Worm (Caenorhabditis elegans) whole organism, L4/young adult: ENCODE measurements around the gene C55A6.3.

Source experiments
- W03F9.2 ChIP-seq: fragments of 150-350 bp; optimal IDR thresholded peaks from 2 replicates; lab custom pipeline; 2014; ENCODE audit warnings: missing biosample characterization, missing genetic modification characterization
- dao-5 ChIP-seq: sonication (generic microtip); optimal IDR thresholded peaks from 2 replicates; lab custom pipeline; 2016; ENCODE audit warnings: missing genotype, missing genetic modification characterization, moderate library complexity, missing compliant biosample characterization
- him-1 ChIP-seq: sonication (generic microtip); optimal IDR thresholded peaks from 2 replicates; lab custom pipeline; 2016; ENCODE audit warnings: missing genotype, missing genetic modification reagents, missing genetic modification characterization, missing compliant biosample characterization

The C55A6.3 gene

ce11 chrV:11516141-11516591 lies 2.8 kb upstream of the C55A6.3 start, which contains the start of gene sdz-8:
Gene sdz-8, minus strand, starts transcription at chrV:11516191.
- TF ChIP-seq W03F9.2 (tag; lab: Kevin White, UChicago) (no peak), dao-5 (no peak), him-1 (tag; lab: Kevin White, UChicago) (no peak)

ce11 chrV:11515145-11515544 lies 1.8 kb upstream of the C55A6.3 start:
- no peak for TF ChIP-seq dao-5
- no peak for TF ChIP-seq him-1 (tag; lab: Kevin White, UChicago)
- no peak for TF ChIP-seq W03F9.2 (tag; lab: Kevin White, UChicago)

- TF ChIP-seq dao-5 (no peak), him-1 (tag; lab: Kevin White, UChicago) (no peak), W03F9.2 (tag; lab: Kevin White, UChicago) (no peak)
These were observed 1.3 kb upstream of the C55A6.3 start, which contains the start of gene C55A6.6 for ce11 chrV:11514677-11515076. Gene C55A6.6, minus strand, starts transcription at chrV:11514737.

DNA sequence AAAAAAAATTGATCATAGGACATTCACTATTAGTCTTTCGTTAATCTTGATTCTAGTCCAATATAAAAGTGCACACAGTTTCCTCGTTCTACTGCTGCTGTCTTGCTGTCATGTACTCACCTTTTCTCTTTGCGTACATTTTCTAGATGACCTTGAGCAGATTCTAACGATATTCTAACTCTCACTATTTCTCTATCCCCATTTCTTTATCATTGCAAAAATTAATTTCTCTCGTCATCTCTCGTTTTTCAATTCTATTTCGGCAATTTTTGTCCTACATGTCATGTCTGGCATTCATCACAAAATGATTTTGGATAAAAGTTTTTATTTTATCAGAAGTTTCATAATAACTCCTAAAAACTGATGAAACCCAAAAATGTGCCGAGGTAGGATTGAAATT lies 4.6 kb downstream of the C55A6.3 start, which contains the start of gene ttll-5:
TSS of gene ttll-5 (plus strand) at position 288 of the 400 bp plus-strand sequence.
- TF ChIP-seq W03F9.2 (tag; lab: Kevin White, UChicago) = no peak

DNA sequence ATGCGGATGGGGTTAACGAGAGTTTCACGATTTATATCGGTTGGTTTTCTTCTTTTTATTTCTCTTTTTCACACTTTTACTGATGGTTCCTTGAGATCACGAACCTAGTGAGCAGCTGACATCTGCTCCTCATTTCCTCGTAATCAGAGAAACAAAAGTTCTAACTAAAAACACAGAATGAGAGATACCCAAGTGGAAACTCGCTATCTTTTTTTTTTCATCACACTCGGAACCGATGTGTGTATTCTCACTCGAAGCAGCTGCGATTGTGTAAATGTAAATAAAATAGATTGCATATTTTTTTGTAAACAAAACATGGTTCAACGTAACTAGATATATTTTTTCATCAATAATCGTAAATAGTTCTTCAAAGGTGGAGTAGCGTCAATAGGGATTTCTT lies 7.0 kb downstream of the C55A6.3 start:
- TF ChIP-seq him-1 (tag; lab: Kevin White, UChicago) (no peak), dao-5 (no peak), W03F9.2 (tag; lab: Kevin White, UChicago) (no peak)

DNA sequence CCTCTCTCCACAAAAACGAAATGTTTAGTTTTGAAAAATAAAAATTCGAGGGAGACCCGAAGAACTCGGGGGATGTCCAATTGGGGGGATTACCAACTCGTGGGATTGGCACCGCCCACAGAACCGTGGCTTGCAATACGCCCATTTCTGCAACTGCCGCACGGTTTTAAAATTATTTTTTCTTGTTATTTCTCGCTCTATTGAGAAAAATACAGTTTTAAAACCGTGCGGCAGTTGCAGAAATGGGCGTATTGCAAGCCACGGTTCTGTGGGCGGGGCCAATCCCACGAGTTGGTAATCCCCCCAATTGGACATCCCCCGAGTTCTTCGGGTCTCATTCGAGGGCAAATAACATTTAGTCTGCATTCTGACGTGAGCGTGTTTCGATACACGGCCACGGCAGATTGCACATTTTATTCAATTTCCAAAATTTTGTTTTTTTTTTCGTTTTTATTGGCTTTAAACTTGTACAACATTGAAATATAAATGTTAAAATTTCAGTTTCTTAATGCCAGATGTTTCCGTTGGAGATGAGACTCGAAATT lies 8.4 kb downstream of the C55A6.3 start, which contains the start of the genes C55A6.1 and C55A6.10:
TSS of gene C55A6.1 (minus strand) at position 116 of the 545 bp plus-strand sequence.
TSS of gene C55A6.10 (plus strand) at position 495 of the 545 bp plus-strand sequence.
- TF ChIP-seq W03F9.2 (tag; lab: Kevin White, UChicago) = peak; percentile 56

ce11 chrV:11503081-11503751 lies 10.1 kb downstream of the C55A6.3 start, which contains the start of gene C55A6.12:
Gene C55A6.12, minus strand, starts transcription at chrV:11503131.
- TF ChIP-seq dao-5 (no peak), W03F9.2 (tag; lab: Kevin White, UChicago) (no peak), him-1 (tag; lab: Kevin White, UChicago) (no peak)

DNA sequence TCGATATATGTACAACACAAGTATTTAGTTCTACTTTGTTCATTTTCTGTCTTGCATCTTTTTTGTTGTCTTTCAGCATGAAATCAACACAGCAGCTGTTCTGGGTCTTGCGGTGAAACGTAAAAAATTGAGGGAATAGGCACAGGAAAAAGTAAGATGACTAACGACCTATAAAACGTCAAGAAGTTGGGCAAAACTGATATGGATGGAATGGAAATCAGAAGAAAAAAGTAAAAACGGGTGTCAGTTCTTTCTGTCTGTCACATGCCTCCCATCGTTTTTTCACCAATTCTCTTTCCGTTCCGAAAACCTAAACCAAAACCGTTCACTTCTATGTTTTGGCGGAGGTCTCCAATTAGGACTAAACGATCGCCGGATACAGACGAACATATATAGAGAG lies 12.4 kb downstream of the C55A6.3 start:
- TF ChIP-seq dao-5 = no peak
- TF ChIP-seq him-1 (tag; lab: Kevin White, UChicago) = no peak
- no peak for TF ChIP-seq W03F9.2 (tag; lab: Kevin White, UChicago)

DNA sequence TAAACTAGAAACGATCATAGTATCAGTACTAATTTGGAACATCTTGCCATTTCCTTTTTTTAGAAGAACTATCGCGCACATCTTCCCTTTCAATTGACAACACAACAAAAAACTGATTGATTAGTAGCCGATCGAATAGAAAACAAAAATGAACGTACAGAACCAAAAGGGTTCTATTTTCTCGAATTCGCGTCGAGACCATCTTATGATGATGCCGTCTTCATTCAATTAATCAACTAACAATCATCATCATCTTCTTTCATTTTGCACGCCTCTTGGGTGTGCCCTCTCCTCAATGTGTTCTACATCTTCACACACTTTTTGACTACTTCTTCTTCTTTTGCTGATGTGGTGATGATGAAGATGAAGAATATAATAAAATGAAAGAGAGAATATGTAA lies 13.5 kb downstream of the C55A6.3 start:
- TF ChIP-seq dao-5 = no peak
- no peak for TF ChIP-seq W03F9.2 (tag; lab: Kevin White, UChicago)
- TF ChIP-seq him-1 (tag; lab: Kevin White, UChicago) = no peak

- TF ChIP-seq W03F9.2 (tag; lab: Kevin White, UChicago) (no peak), him-1 (tag; lab: Kevin White, UChicago) (no peak), dao-5 (no peak)
These were observed 15.9 kb downstream of the C55A6.3 start for ce11 chrV:11497475-11497874.

ce11 chrV:11496283-11496682 lies 17.0 kb downstream of the C55A6.3 start, which contains the start of gene htrl-1:
Gene htrl-1, minus strand, starts transcription at chrV:11496383.
- TF ChIP-seq him-1 (tag; lab: Kevin White, UChicago) = no peak
- TF ChIP-seq W03F9.2 (tag; lab: Kevin White, UChicago) = no peak
- no peak for TF ChIP-seq dao-5

DNA sequence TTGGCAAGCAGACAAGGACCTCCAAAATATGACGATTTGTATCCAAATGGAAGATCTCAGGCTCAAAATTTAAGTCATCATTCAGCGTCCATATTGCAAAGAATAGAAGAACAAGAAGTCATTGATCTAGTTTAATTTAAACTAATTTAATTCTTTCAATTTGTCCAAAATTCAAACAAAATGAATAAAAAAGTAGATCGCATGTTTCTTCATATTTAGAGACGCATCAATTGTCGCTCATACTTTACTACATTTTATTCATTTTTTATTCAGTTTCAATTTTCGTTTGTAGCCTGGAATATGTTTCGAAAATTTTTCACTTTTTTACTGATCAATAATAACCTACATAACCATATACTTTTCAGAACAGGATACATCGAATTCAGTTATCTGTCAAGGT lies 20.9 kb downstream of the C55A6.3 start, which contains the start of gene T11F9.21:
TSS of gene T11F9.21 (plus strand) at position 301 of the 400 bp plus-strand sequence.
- no peak for TF ChIP-seq W03F9.2 (tag; lab: Kevin White, UChicago)
- TF ChIP-seq dao-5 = no peak
- no peak for TF ChIP-seq him-1 (tag; lab: Kevin White, UChicago)

DNA sequence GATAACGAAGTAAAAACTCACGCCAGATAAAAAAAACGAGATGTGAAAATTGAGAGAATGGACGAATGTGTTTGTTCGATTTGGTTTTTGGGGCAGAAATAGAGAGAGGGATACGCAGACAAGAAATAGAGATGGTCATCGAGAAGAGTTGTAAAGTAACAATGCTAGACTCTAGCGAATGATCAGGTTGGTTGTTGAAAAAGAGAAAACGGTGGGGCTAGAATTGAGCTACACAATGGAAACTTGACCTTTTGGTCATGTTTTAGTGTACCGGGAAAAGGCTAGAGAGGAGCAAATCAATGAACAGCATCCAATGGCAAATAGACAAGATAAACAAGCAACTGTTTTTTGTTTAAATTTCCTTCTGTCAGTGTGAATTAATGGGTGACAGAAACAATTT lies 22.9 kb downstream of the C55A6.3 start, which contains the start of gene dhs-19:
TSS of gene dhs-19 (minus strand) at position 101 of the 400 bp plus-strand sequence.
- TF ChIP-seq dao-5 (no peak), W03F9.2 (tag; lab: Kevin White, UChicago) (no peak), him-1 (tag; lab: Kevin White, UChicago) (no peak)

DNA sequence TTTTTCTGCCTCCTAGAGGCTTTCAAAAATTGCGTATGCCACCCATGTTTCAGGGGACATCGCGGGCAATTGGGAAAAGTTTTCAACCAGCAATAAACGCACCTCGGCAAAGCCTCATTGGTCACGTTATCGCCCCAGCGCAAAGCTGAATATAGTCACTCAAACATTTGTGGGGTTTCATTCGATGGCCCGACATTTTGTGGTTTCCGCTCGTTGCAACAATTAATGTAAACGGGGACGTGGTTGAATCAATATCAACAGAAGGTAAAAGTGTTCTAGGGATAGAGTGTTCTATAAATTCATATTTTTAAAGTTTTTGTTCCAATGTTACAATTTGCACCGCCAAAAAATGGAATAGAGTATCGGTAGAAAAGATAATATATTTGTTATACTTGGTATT lies 25.0 kb downstream of the C55A6.3 start:
- TF ChIP-seq him-1 (tag; lab: Kevin White, UChicago) (no peak), W03F9.2 (tag; lab: Kevin White, UChicago) (no peak), dao-5 (no peak)
